Fruit fly (Drosophila melanogaster) whole organism, embryonic: ENCODE data around the gene CG10570.

Experiments
- B-H2 ChIP-seq: fragments of 200-800 bp; sonication (Bioruptor generic); optimal IDR thresholded peaks from 2 replicates; lab custom pipeline; 2018; ENCODE audit warnings: missing biosample characterization, mild to moderate bottlenecking, missing genetic modification characterization
- Bteb2 ChIP-seq: fragments of 200-800 bp; sonication (Bioruptor generic); optimal IDR thresholded peaks from 2 replicates; lab custom pipeline; 2016; ENCODE audit warnings: missing biosample characterization, missing genetic modification characterization
- CG10431 ChIP-seq: fragments of 200-800 bp; sonication (Bioruptor generic); optimal IDR thresholded peaks from 3 replicates; lab custom pipeline; 2018; ENCODE audit warnings: missing biosample characterization, mild to moderate bottlenecking, missing genetic modification characterization
- CG10543 ChIP-seq: fragments of 200-800 bp; sonication (Bioruptor generic); optimal IDR thresholded peaks from 3 replicates; lab custom pipeline; 2017; ENCODE audit warnings: missing biosample characterization, mild to moderate bottlenecking, missing genetic modification characterization, moderate library complexity
- CG11085 ChIP-seq: fragments of 200-800 bp; sonication (Bioruptor generic); IDR thresholded peaks from 2 replicates; pipeline ENCODE4 v1.3.6; 2022; ENCODE audit warnings: missing biosample characterization, missing genetic modification characterization
- CG1233 ChIP-seq: fragments of 200-800 bp; sonication (Bioruptor generic); optimal IDR thresholded peaks from 4 replicates; lab custom pipeline; 2018; ENCODE audit warnings: missing biosample characterization, mild to moderate bottlenecking, missing genetic modification characterization
- CG12659 ChIP-seq: fragments of 200-800 bp; sonication (Bioruptor generic); optimal IDR thresholded peaks from 3 replicates; lab custom pipeline; 2017; ENCODE audit warnings: mild to moderate bottlenecking, missing biosample characterization, missing genetic modification reagents, missing genetic modification characterization
- CG13296 ChIP-seq: fragments of 200-800 bp; sonication (Bioruptor generic); optimal IDR thresholded peaks from 3 replicates; lab custom pipeline; 2018; ENCODE audit warnings: missing biosample characterization, mild to moderate bottlenecking, missing genetic modification characterization
- CG14014 ChIP-seq: fragments of 200-800 bp; sonication (Bioruptor generic); IDR thresholded peaks from 2 replicates; pipeline ENCODE4 v1.3.6; 2022; ENCODE audit warnings: missing biosample characterization, missing genetic modification characterization
- CG15269 ChIP-seq: fragments of 200-800 bp; sonication (Bioruptor generic); optimal IDR thresholded peaks from 2 replicates; lab custom pipeline; 2018; ENCODE audit warnings: missing biosample characterization, mild to moderate bottlenecking, missing genetic modification characterization, moderate library complexity
- CG18599 ChIP-seq: fragments of 200-800 bp; sonication (Bioruptor generic); optimal IDR thresholded peaks from 3 replicates; lab custom pipeline; 2017; ENCODE audit warnings: missing biosample characterization, missing genetic modification characterization, mild to moderate bottlenecking, moderate library complexity, missing genetic modification reagents
- CG2202 ChIP-seq: fragments of 200-800 bp; sonication (Bioruptor generic); optimal IDR thresholded peaks from 2 replicates; lab custom pipeline; 2018; ENCODE audit warnings: missing biosample characterization, mild to moderate bottlenecking, missing genetic modification characterization
- CG2678 ChIP-seq: fragments of 200-800 bp; sonication (Bioruptor generic); optimal IDR thresholded peaks from 3 replicates; lab custom pipeline; 2019; ENCODE audit warnings: missing biosample characterization, mild to moderate bottlenecking, missing genetic modification characterization, moderate library complexity
- CG3281 ChIP-seq: fragments of 200-800 bp; sonication (Bioruptor generic); optimal IDR thresholded peaks from 3 replicates; lab custom pipeline; 2017; ENCODE audit warnings: missing biosample characterization, mild to moderate bottlenecking, missing genetic modification characterization
- CG34376 ChIP-seq: fragments of 200-800 bp; sonication (Bioruptor generic); optimal IDR thresholded peaks from 2 replicates; lab custom pipeline; 2018; ENCODE audit warnings: missing biosample characterization, mild to moderate bottlenecking, missing genetic modification characterization
- CG4820 ChIP-seq: fragments of 200-800 bp; sonication (Bioruptor generic); optimal IDR thresholded peaks from 3 replicates; lab custom pipeline; 2016; ENCODE audit warnings: missing biosample characterization, missing genetic modification characterization
- CG6254 ChIP-seq: fragments of 200-800 bp; sonication (Bioruptor generic); optimal IDR thresholded peaks from 3 replicates; lab custom pipeline; 2017; ENCODE audit warnings: mild to moderate bottlenecking, missing biosample characterization, missing genetic modification reagents, missing genetic modification characterization
- CG6854 ChIP-seq: fragments of 200-800 bp; sonication (Bioruptor generic); optimal IDR thresholded peaks from 3 replicates; lab custom pipeline; 2017; ENCODE audit warnings: missing biosample characterization, mild to moderate bottlenecking, missing genetic modification characterization
- Deaf1 ChIP-seq: fragments of 200-800 bp; optimal IDR thresholded peaks from 3 replicates; lab custom pipeline; 2019; ENCODE audit warnings: missing biosample characterization, mild to moderate bottlenecking, missing genetic modification characterization, moderate library complexity
- GATAe ChIP-seq: fragments of 200-800 bp; sonication (Bioruptor generic); conservative IDR thresholded peaks from 2 replicates; pipeline ENCODE4 v1.3.6; 2022; ENCODE audit warnings: missing biosample characterization, missing genetic modification characterization
- HHEX ChIP-seq: fragments of 200-800 bp; sonication (Bioruptor generic); optimal IDR thresholded peaks from 3 replicates; lab custom pipeline; 2017; ENCODE audit warnings: missing biosample characterization, mild to moderate bottlenecking, missing genetic modification characterization, missing genetic modification reagents
- Hey ChIP-seq: fragments of 200-800 bp; sonication (Bioruptor generic); optimal IDR thresholded peaks from 3 replicates; lab custom pipeline; 2018; ENCODE audit warnings: missing biosample characterization, mild to moderate bottlenecking, missing genetic modification characterization
- Hmr ChIP-seq: fragments of 200-800 bp; sonication (Bioruptor generic); optimal IDR thresholded peaks from 3 replicates; lab custom pipeline; 2017; ENCODE audit warnings: mild to moderate bottlenecking, missing biosample characterization, missing genetic modification reagents, missing genetic modification characterization
- Hr51 ChIP-seq, 2 experiments: fragments of 200-800 bp; sonication (Bioruptor generic); optimal IDR thresholded peaks; 2 replicates in 1 of 2; 3 replicates in 1 of 2; lab custom pipeline; 2016 to 2018; ENCODE audit warnings: missing biosample characterization in 2 of 2, missing genetic modification characterization in 2 of 2, mild to moderate bottlenecking in 1 of 2, moderate library complexity in 1 of 2
- Hsf ChIP-seq: fragments of 200-800 bp; sonication (Bioruptor generic); optimal IDR thresholded peaks from 3 replicates; lab custom pipeline; 2016; ENCODE audit warnings: missing biosample characterization, missing genetic modification characterization
- Med ChIP-seq: fragments of 200-800 bp; sonication (Bioruptor generic); peaks from one replicate; lab custom pipeline; 2016; ENCODE audit warnings: missing biosample characterization, missing genetic modification characterization, mild to moderate bottlenecking, inconsistent platforms, moderate library complexity
- Nf-YB ChIP-seq: fragments of 200-800 bp; sonication (Bioruptor generic); optimal IDR thresholded peaks from 3 replicates; lab custom pipeline; 2019; ENCODE audit warnings: missing biosample characterization, mild to moderate bottlenecking, missing genetic modification characterization, moderate library complexity
- Nf-YC ChIP-seq: fragments of 200-800 bp; optimal IDR thresholded peaks from 3 replicates; lab custom pipeline; 2019; ENCODE audit warnings: missing biosample characterization, mild to moderate bottlenecking, missing genetic modification characterization, moderate library complexity
- crol ChIP-seq: fragments of 200-800 bp; sonication (Bioruptor generic); IDR thresholded peaks from 2 replicates; pipeline ENCODE4 v1.3.6; 2022; ENCODE audit warnings: missing biosample characterization, missing genetic modification characterization
- cwo ChIP-seq: fragments of 200-800 bp; sonication (Bioruptor generic); optimal IDR thresholded peaks from 3 replicates; lab custom pipeline; 2017; ENCODE audit warnings: missing biosample characterization, missing genetic modification characterization, mild to moderate bottlenecking, moderate library complexity, missing genetic modification reagents
- dmrt99B ChIP-seq: fragments of 200-800 bp; sonication (Bioruptor generic); optimal IDR thresholded peaks from 2 replicates; lab custom pipeline; 2018; ENCODE audit warnings: missing biosample characterization, mild to moderate bottlenecking, missing genetic modification characterization, moderate library complexity
- exex ChIP-seq: fragments of 200-800 bp; sonication (Bioruptor generic); optimal IDR thresholded peaks from 4 replicates; lab custom pipeline; 2018; ENCODE audit warnings: missing biosample characterization, mild to moderate bottlenecking, missing genetic modification characterization, moderate library complexity
- fd102C ChIP-seq: fragments of 200-800 bp; sonication (Bioruptor generic); optimal IDR thresholded peaks from 2 replicates; lab custom pipeline; 2018; ENCODE audit warnings: missing biosample characterization, mild to moderate bottlenecking, missing genetic modification characterization, moderate library complexity
- grn ChIP-seq: fragments of 200-800 bp; sonication (Bioruptor generic); optimal IDR thresholded peaks from 3 replicates; lab custom pipeline; 2017; ENCODE audit warnings: missing biosample characterization, missing genetic modification characterization
- mirr ChIP-seq: fragments of 200-800 bp; sonication (Bioruptor generic); optimal IDR thresholded peaks from 3 replicates; lab custom pipeline; 2018; ENCODE audit warnings: missing biosample characterization, mild to moderate bottlenecking, missing genetic modification characterization
- sd ChIP-seq: fragments of 200-800 bp; sonication (Bioruptor generic); optimal IDR thresholded peaks from 3 replicates; lab custom pipeline; 2018; ENCODE audit warnings: missing biosample characterization, mild to moderate bottlenecking, missing genetic modification characterization, moderate library complexity
- sens ChIP-seq: fragments of 200-800 bp; sonication (Bioruptor generic); peaks from one replicate; lab custom pipeline; 2016; ENCODE audit warnings: missing biosample characterization, missing genetic modification characterization
- sisA ChIP-seq: fragments of 200-800 bp; sonication (Bioruptor generic); IDR thresholded peaks from 2 replicates; pipeline ENCODE4 v1.3.6; 2022; ENCODE audit warnings: missing biosample characterization, missing genetic modification characterization
- slou ChIP-seq: fragments of 200-800 bp; sonication (Bioruptor generic); optimal IDR thresholded peaks from 3 replicates; lab custom pipeline; 2016; ENCODE audit warnings: missing biosample characterization, missing genetic modification characterization
- sug ChIP-seq: fragments of 200-800 bp; optimal IDR thresholded peaks from 2 replicates; lab custom pipeline; 2019; ENCODE audit warnings: missing biosample characterization, mild to moderate bottlenecking, missing genetic modification characterization, moderate library complexity

The CG10570 gene

DNA sequence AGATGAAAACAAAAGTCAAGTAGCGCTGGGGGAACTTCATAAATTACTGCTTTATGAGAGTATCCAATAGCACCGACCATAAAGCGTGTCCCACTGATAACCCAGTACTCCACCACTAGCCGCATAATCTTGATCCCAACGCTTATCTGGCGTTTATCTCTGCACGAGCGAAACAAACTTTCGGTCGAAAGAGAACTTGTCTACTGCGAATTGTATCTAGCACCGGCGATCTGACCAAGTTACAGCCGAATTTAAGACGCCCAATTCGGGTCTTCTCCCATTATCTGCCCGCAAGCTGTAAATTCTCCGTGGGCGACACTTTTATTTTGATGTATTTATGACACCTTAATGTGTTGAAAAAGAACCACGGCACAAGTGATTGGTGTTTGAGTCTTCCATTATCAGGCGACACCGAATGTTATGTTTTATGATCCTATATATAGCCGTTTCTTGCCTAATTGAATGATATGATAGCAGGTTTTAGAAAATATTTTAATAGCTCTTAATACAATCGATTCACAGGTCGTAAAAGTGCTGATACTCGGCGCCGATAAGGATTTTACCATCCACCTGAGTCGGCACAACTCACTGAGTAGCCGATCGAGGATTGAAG, 21.2 kb downstream of the CG10570 start:
- TF ChIP-seq CG4820 (GFP tag; lab: Kevin White, UChicago) (no peak), Med (GFP tag; lab: Kevin White, UChicago) (peak; percentile 38), Bteb2 (GFP tag; lab: Kevin White, UChicago) (no peak), Nf-YB (GFP tag; lab: Kevin White, UChicago) (peak; percentile 38), CG12659 (no peak), CG3281 (GFP tag; lab: Kevin White, UChicago) (peak; percentile 13), CG2202 (tag; lab: Kevin White, UChicago) (peak; percentile 8), CG34376 (GFP tag; lab: Kevin White, UChicago) (peak; percentile 83), dmrt99B (no peak), Hr51 (GFP tag; optimal IDR thresholded peaks at IDR 0.05; lab: Kevin White, UChicago) (peak in 1 of 2 experiments; percentile 13), sisA (GFP tag; lab: Robert Waterston, UW) (no peak), Hsf (GFP tag; lab: Kevin White, UChicago) (no peak), CG15269 (no peak), CG6854 (GFP tag; lab: Kevin White, UChicago) (peak; percentile 2), CG13296 (GFP tag; lab: Kevin White, UChicago) (peak; percentile 5), sug (tag; lab: Kevin White, UChicago) (peak; percentile 87), Deaf1 (tag; lab: Kevin White, UChicago) (peak; percentile 13), CG6254 (GFP tag; lab: Kevin White, UChicago) (peak; percentile 44), CG18599 (GFP tag; lab: Kevin White, UChicago) (peak; percentile 38), CG10543 (GFP tag; lab: Kevin White, UChicago) (peak; percentile 29), CG2678 (tag; lab: Kevin White, UChicago) (peak; percentile 58), CG11085 (GFP tag; lab: Robert Waterston, UW) (no peak), sens (GFP tag; lab: Kevin White, UChicago) (peak; percentile 55), mirr (GFP tag; lab: Kevin White, UChicago) (peak; percentile 5), sd (tag; lab: Kevin White, UChicago) (peak; percentile 90), cwo (peak; percentile 67), GATAe (GFP tag; lab: Robert Waterston, UW) (peak; percentile 67), CG14014 (GFP tag; lab: Robert Waterston, UW) (0 out of 2 replicates have a peak, but pooled peaks have one; percentile 9), Hey (peak; percentile 36), slou (GFP tag; lab: Kevin White, UChicago) (no peak), CG1233 (GFP tag; lab: Kevin White, UChicago) (no peak), fd102C (GFP tag; lab: Kevin White, UChicago) (no peak), Hmr (GFP tag; lab: Kevin White, UChicago) (no peak), CG10431 (GFP tag; lab: Kevin White, UChicago) (peak; percentile 58), exex (peak; percentile 97), B-H2 (GFP tag; lab: Kevin White, UChicago) (peak; percentile 3), Nf-YC (tag; lab: Kevin White, UChicago) (peak; percentile 28), crol (no peak), grn (GFP tag; lab: Kevin White, UChicago) (peak; percentile 84), HHEX (GFP tag; lab: Kevin White, UChicago) (peak; percentile 2)
